Fruit fly (Drosophila melanogaster) whole organism, embryonic: ENCODE measurements around the gene SsRbeta.

Experiments
- Abd-B ChIP-seq: fragments of 200-800 bp; sonication (Bioruptor generic); optimal IDR thresholded peaks from 2 replicates; lab custom pipeline; 2018; ENCODE audit warnings: missing biosample characterization, mild to moderate bottlenecking, missing genetic modification characterization, moderate library complexity
- Blimp-1 ChIP-seq: fragments of 200-800 bp; sonication (Bioruptor generic); optimal IDR thresholded peaks from 3 replicates; lab custom pipeline; 2018; ENCODE audit warnings: missing biosample characterization, missing genetic modification characterization, mild to moderate bottlenecking, moderate library complexity, missing genetic modification reagents
- CG10147 ChIP-seq: fragments of 200-800 bp; sonication (Bioruptor generic); optimal IDR thresholded peaks from 2 replicates; lab custom pipeline; 2019; ENCODE audit warnings: missing biosample characterization, mild to moderate bottlenecking, missing genetic modification characterization, moderate library complexity
- CG12942 ChIP-seq: fragments of 200-800 bp; sonication (Bioruptor generic); optimal IDR thresholded peaks from 3 replicates; lab custom pipeline; 2016; ENCODE audit warnings: missing biosample characterization, missing genetic modification characterization
- CG14014 ChIP-seq: fragments of 200-800 bp; sonication (Bioruptor generic); IDR thresholded peaks from 2 replicates; pipeline ENCODE4 v1.3.6; 2022; ENCODE audit warnings: missing biosample characterization, missing genetic modification characterization
- CG1529 ChIP-seq: fragments of 200-800 bp; sonication (Bioruptor generic); optimal IDR thresholded peaks from 3 replicates; lab custom pipeline; 2018; ENCODE audit warnings: missing biosample characterization, missing genetic modification characterization
- CG17612 ChIP-seq: fragments of 200-800 bp; sonication (Bioruptor generic); IDR thresholded peaks from 2 replicates; pipeline ENCODE4 v1.3.6; 2022; ENCODE audit warnings: missing biosample characterization, missing genetic modification characterization
- CG18476 ChIP-seq: fragments of 200-800 bp; sonication (Bioruptor generic); optimal IDR thresholded peaks from 2 replicates; lab custom pipeline; 2016; ENCODE audit warnings: missing biosample characterization, mild to moderate bottlenecking, missing genetic modification characterization
- CG2199 ChIP-seq: fragments of 200-800 bp; sonication (Bioruptor generic); IDR thresholded peaks from 3 replicates; pipeline ENCODE4 v1.3.6; 2022; ENCODE audit warnings: missing biosample characterization, missing genetic modification characterization
- CG2712 ChIP-seq: fragments of 200-800 bp; optimal IDR thresholded peaks from 3 replicates; lab custom pipeline; 2019; ENCODE audit warnings: missing biosample characterization, mild to moderate bottlenecking, missing genetic modification characterization, moderate library complexity
- CG4707 ChIP-seq: fragments of 200-800 bp; sonication (Bioruptor generic); optimal IDR thresholded peaks from 2 replicates; lab custom pipeline; 2018; ENCODE audit warnings: missing biosample characterization, mild to moderate bottlenecking, missing genetic modification characterization, moderate library complexity
- CG7271 ChIP-seq: fragments of 200-800 bp; sonication (Bioruptor generic); optimal IDR thresholded peaks from 2 replicates; lab custom pipeline; 2018; ENCODE audit warnings: missing biosample characterization, mild to moderate bottlenecking, missing genetic modification characterization, moderate library complexity
- CG8290 ChIP-seq, 3 experiments: fragments of 200-800 bp; sonication (Bioruptor generic); optimal IDR thresholded peaks; 2 replicates each; lab custom pipeline; 2016 to 2019; ENCODE audit warnings: missing biosample characterization in 3 of 3, missing genetic modification characterization in 3 of 3, mild to moderate bottlenecking in 2 of 3, moderate library complexity in 1 of 3
- Dbx ChIP-seq: fragments of 200-800 bp; sonication (Bioruptor generic); IDR thresholded peaks from 3 replicates; pipeline ENCODE4 v1.3.6; 2022; ENCODE audit warnings: missing biosample characterization, missing genetic modification characterization
- Doc2 ChIP-seq: fragments of 200-800 bp; sonication (Bioruptor generic); IDR thresholded peaks from 2 replicates; pipeline ENCODE4 v1.3.6; 2022; ENCODE audit warnings: missing biosample characterization, missing genetic modification characterization
- HLH54F ChIP-seq: fragments of 200-800 bp; sonication (Bioruptor generic); optimal IDR thresholded peaks from 3 replicates; lab custom pipeline; 2016; ENCODE audit warnings: missing biosample characterization, missing genetic modification characterization
- HLHmδ ChIP-seq: fragments of 200-800 bp; sonication (Bioruptor generic); optimal IDR thresholded peaks from 2 replicates; lab custom pipeline; 2018; ENCODE audit warnings: missing biosample characterization, mild to moderate bottlenecking, missing genetic modification characterization, moderate library complexity
- Hmx ChIP-seq: fragments of 200-800 bp; sonication (Bioruptor generic); optimal IDR thresholded peaks from 2 replicates; lab custom pipeline; 2016; ENCODE audit warnings: missing biosample characterization, missing genetic modification characterization
- Mes4 ChIP-seq: fragments of 200-800 bp; sonication (Bioruptor generic); optimal IDR thresholded peaks from 2 replicates; lab custom pipeline; 2016; ENCODE audit warnings: missing biosample characterization, missing genetic modification characterization
- Nf-YB ChIP-seq: fragments of 200-800 bp; sonication (Bioruptor generic); optimal IDR thresholded peaks from 3 replicates; lab custom pipeline; 2019; ENCODE audit warnings: missing biosample characterization, mild to moderate bottlenecking, missing genetic modification characterization, moderate library complexity
- Optix ChIP-seq: fragments of 200-800 bp; sonication (Bioruptor generic); IDR thresholded peaks from 3 replicates; pipeline ENCODE4 v1.3.6; 2022; ENCODE audit warnings: missing biosample characterization, missing genetic modification characterization
- Rfx ChIP-seq: fragments of 200-800 bp; sonication (Bioruptor generic); IDR thresholded peaks from 2 replicates; pipeline ENCODE4 v1.3.6; 2022; ENCODE audit warnings: missing biosample characterization, missing genetic modification characterization
- Stat92E ChIP-seq, 3 experiments: fragments of >200 bp in 2 of 3; fragments of 200-800 bp in 1 of 3; sonication (Bioruptor generic) in 1 of 3; optimal IDR thresholded peaks; 2 replicates each; lab custom pipeline; 2017 to 2019; ENCODE audit warnings: missing biosample characterization in 3 of 3, missing genetic modification characterization in 3 of 3, mild to moderate bottlenecking in 1 of 3, moderate library complexity in 1 of 3
- TFAM ChIP-seq: fragments of 200-800 bp; sonication (Bioruptor generic); optimal IDR thresholded peaks from 2 replicates; lab custom pipeline; 2017; ENCODE audit warnings: missing biosample characterization, missing genetic modification characterization, inconsistent platforms
- Taf1 ChIP-seq: fragments of 200-800 bp; sonication (Bioruptor generic); IDR thresholded peaks from 2 replicates; pipeline ENCODE4 v1.3.6; 2022; ENCODE audit warnings: missing biosample characterization, missing genetic modification characterization
- Usf ChIP-seq: fragments of 200-800 bp; sonication (Bioruptor generic); optimal IDR thresholded peaks from 2 replicates; lab custom pipeline; 2017; ENCODE audit warnings: missing genotype, missing biosample characterization, missing genetic modification characterization
- ab ChIP-seq: fragments of 200-800 bp; sonication (Bioruptor generic); optimal IDR thresholded peaks from 2 replicates; lab custom pipeline; 2016; ENCODE audit warnings: missing biosample characterization, missing genetic modification characterization
- ato ChIP-seq: fragments of 200-800 bp; sonication (Bioruptor generic); IDR thresholded peaks from 2 replicates; pipeline ENCODE4 v1.3.6; 2022; ENCODE audit warnings: missing biosample characterization, missing genetic modification characterization; ENCODE audit not compliant: partially characterized antibody
- btn ChIP-seq: fragments of 200-800 bp; sonication (Bioruptor generic); optimal IDR thresholded peaks from 2 replicates; lab custom pipeline; 2016; ENCODE audit warnings: missing biosample characterization, missing genetic modification characterization
- cas ChIP-seq: fragments of 200-800 bp; sonication (Bioruptor generic); IDR thresholded peaks from 2 replicates; pipeline ENCODE4 v1.3.6; 2022; ENCODE audit warnings: missing biosample characterization, missing genetic modification characterization
- en ChIP-seq: fragments of 200-800 bp; sonication (Bioruptor generic); optimal IDR thresholded peaks from 2 replicates; lab custom pipeline; 2016; ENCODE audit warnings: missing biosample characterization, missing genetic modification characterization
- exex ChIP-seq: fragments of 200-800 bp; sonication (Bioruptor generic); optimal IDR thresholded peaks from 4 replicates; lab custom pipeline; 2018; ENCODE audit warnings: missing biosample characterization, mild to moderate bottlenecking, missing genetic modification characterization, moderate library complexity
- eyg ChIP-seq: fragments of 200-800 bp; sonication (Bioruptor generic); optimal IDR thresholded peaks from 3 replicates; lab custom pipeline; 2016; ENCODE audit warnings: missing biosample characterization, missing genetic modification characterization
- fd96Cb ChIP-seq: fragments of 200-800 bp; sonication (Bioruptor generic); optimal IDR thresholded peaks from 2 replicates; lab custom pipeline; 2018; ENCODE audit warnings: missing biosample characterization, mild to moderate bottlenecking, missing genetic modification characterization, moderate library complexity
- gcm2 ChIP-seq: fragments of 200-800 bp; sonication (Bioruptor generic); optimal IDR thresholded peaks from 2 replicates; lab custom pipeline; 2016; ENCODE audit warnings: missing biosample characterization, missing genetic modification characterization
- gem ChIP-seq: fragments of 200-800 bp; sonication (Bioruptor generic); optimal IDR thresholded peaks from 2 replicates; lab custom pipeline; 2019; ENCODE audit warnings: missing biosample characterization, mild to moderate bottlenecking, missing genetic modification characterization, moderate library complexity
- gfzf ChIP-seq: fragments of 200-800 bp; sonication (Bioruptor generic); optimal IDR thresholded peaks from 2 replicates; lab custom pipeline; 2016; ENCODE audit warnings: missing biosample characterization, mild to moderate bottlenecking, missing genetic modification characterization, moderate library complexity
- gsb-n ChIP-seq: fragments of 200-800 bp; sonication (Bioruptor generic); optimal IDR thresholded peaks from 3 replicates; lab custom pipeline; 2018; ENCODE audit warnings: missing biosample characterization, mild to moderate bottlenecking, missing genetic modification characterization
- klu ChIP-seq: fragments of 200-800 bp; sonication (Bioruptor generic); IDR thresholded peaks from 2 replicates; pipeline ENCODE4 v1.3.6; 2022; ENCODE audit warnings: missing biosample characterization, missing genetic modification characterization
- nerfin-1 ChIP-seq: fragments of 200-800 bp; sonication (Bioruptor generic); optimal IDR thresholded peaks from 3 replicates; lab custom pipeline; 2019; ENCODE audit warnings: missing biosample characterization, mild to moderate bottlenecking, missing genetic modification characterization, moderate library complexity
- pan ChIP-seq, 4 experiments: fragments of >200 bp in 3 of 4; fragments of 200-800 bp in 1 of 4; sonication (Bioruptor generic) in 1 of 4; optimal IDR thresholded peaks in 3 of 4; IDR thresholded peaks in 1 of 4; 2 replicates each; pipeline versions ENCODE4 v1.3.6 to Lab custom; 2017 to 2022; ENCODE audit warnings: missing biosample characterization in 2 of 4, missing genetic modification characterization in 2 of 4, mixed read lengths in 1 of 4
- pita ChIP-seq: fragments of 200-800 bp; sonication (Bioruptor generic); optimal IDR thresholded peaks from 2 replicates; lab custom pipeline; 2017; ENCODE audit warnings: missing biosample characterization, mild to moderate bottlenecking, missing genetic modification characterization
- pum ChIP-seq: fragments of 200-800 bp; sonication (Bioruptor generic); optimal IDR thresholded peaks from 2 replicates; lab custom pipeline; 2016; ENCODE audit warnings: missing biosample characterization, missing genetic modification characterization
- rib ChIP-seq: fragments of 200-800 bp; sonication (Bioruptor generic); IDR thresholded peaks from 2 replicates; pipeline ENCODE4 v1.3.6; 2022; ENCODE audit warnings: missing biosample characterization, missing genetic modification characterization
- sima ChIP-seq: fragments of 200-800 bp; sonication (Bioruptor generic); optimal IDR thresholded peaks from 2 replicates; lab custom pipeline; 2016; ENCODE audit warnings: missing biosample characterization, missing genetic modification characterization
- tap ChIP-seq: fragments of 200-800 bp; optimal IDR thresholded peaks from 3 replicates; lab custom pipeline; 2019; ENCODE audit warnings: missing biosample characterization, mild to moderate bottlenecking, missing genetic modification characterization, moderate library complexity
- twi ChIP-seq: fragments of 200-800 bp; optimal IDR thresholded peaks from 2 replicates; lab custom pipeline; 2019; ENCODE audit warnings: missing biosample characterization, mild to moderate bottlenecking, missing genetic modification characterization, moderate library complexity
- wor ChIP-seq: fragments of 200-800 bp; sonication (Bioruptor generic); IDR thresholded peaks from 2 replicates; pipeline ENCODE4 v1.3.6; 2022; ENCODE audit warnings: missing biosample characterization, missing genetic modification characterization
- zfh2 ChIP-seq: fragments of 200-800 bp; sonication (Bioruptor generic); optimal IDR thresholded peaks from 2 replicates; lab custom pipeline; 2016; ENCODE audit warnings: missing biosample characterization, missing genetic modification characterization

Gene SsRbeta

DNA sequence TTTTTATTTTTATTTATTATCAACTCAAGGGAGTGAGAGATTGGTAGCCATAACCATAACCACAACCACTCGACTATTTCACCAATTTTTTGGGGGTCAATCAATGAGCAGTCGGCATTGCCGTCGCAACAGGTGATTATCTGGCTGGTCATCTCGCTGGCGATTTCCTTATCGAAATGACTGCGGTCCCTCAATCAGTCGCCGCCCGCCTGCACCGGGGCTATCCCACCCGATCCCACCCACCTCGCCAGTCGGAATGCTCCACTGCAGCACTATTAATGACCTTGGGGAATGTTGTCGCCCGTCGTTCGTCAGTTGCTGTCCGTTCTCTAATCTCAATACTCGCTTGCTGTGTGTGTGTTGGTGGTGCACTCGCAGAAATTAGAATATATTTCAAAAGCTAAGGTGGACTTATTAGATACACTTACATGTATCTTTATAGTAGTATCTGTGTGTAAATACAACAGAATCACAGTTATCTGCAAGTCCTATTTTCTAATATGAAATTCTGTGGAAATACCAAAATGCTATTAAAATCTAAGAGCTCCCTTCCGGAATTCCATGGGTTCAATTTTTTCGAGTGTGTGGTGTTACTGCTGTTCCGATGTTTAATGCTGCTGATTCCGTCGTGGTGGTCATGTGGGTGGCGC lies 31.1 kb downstream of the SsRbeta start (continued):
- TF ChIP-seq cas (GFP tag; lab: Robert Waterston, UW), result no peak
- TF ChIP-seq gcm2, result no peak
- peak; percentile 42 for TF ChIP-seq Usf (GFP tag; lab: Kevin White, UChicago)
- no peak for TF ChIP-seq CG18476 (GFP tag; lab: Kevin White, UChicago)
- TF ChIP-seq Nf-YB, result peak; percentile 33
- TF ChIP-seq gem (tag; lab: Kevin White, UChicago), result peak; percentile 81
- TF ChIP-seq CG7271 (tag; lab: Kevin White, UChicago), result no peak
- TF ChIP-seq CG2712, result peak; percentile 56
- peak; percentile 10; the same call in 1 of the 3 replicates for TF ChIP-seq Optix (GFP tag; lab: Robert Waterston, UW)
- TF ChIP-seq CG10147, result peak; percentile 70
- TF ChIP-seq Taf1 (GFP tag; lab: Robert Waterston, UW), result no peak
- no peak for TF ChIP-seq en (GFP tag; lab: Kevin White, UChicago)
- peak; percentile 69 for TF ChIP-seq Rfx
- TF ChIP-seq CG14014 (GFP tag; lab: Robert Waterston, UW), result peak; percentile 43
- TF ChIP-seq ab (GFP tag; lab: Kevin White, UChicago), result no peak
- no peak for TF ChIP-seq CG4707
- TF ChIP-seq rib (GFP tag; lab: Robert Waterston, UW), result no peak; the same call in 1 of the 2 replicates
- no peak for TF ChIP-seq gsb-n
- TF ChIP-seq Dbx (GFP tag; lab: Robert Waterston, UW), result peak; percentile 54; the same call in 2 of the 3 replicates
- TF ChIP-seq sima (GFP tag; lab: Kevin White, UChicago), result no peak
- no peak for TF ChIP-seq wor (GFP tag; lab: Robert Waterston, UW)
- peak; percentile 62 for TF ChIP-seq HLH54F
- TF ChIP-seq ato (GFP tag; lab: Robert Waterston, UW), result no peak
- peak; percentile 58 for TF ChIP-seq zfh2 (GFP tag; lab: Kevin White, UChicago)
- no peak for TF ChIP-seq TFAM
- peak; percentile 60 for TF ChIP-seq pum (GFP tag; lab: Kevin White, UChicago)
- peak; percentile 48 for TF ChIP-seq tap (tag; lab: Kevin White, UChicago)
- TF ChIP-seq CG1529 (GFP tag; lab: Kevin White, UChicago), result peak; percentile 12
- no peak for TF ChIP-seq HLHmδ (GFP tag; lab: Kevin White, UChicago)
- no peak for TF ChIP-seq CG17612 (GFP tag; lab: Robert Waterston, UW)
- no peak for TF ChIP-seq CG2199
- TF ChIP-seq gfzf (GFP tag; lab: Kevin White, UChicago), result no peak
- no peak for TF ChIP-seq btn
- TF ChIP-seq pan (optimal IDR thresholded peaks at IDR 0.05; lab: Kevin White, UChicago), result no peak
- peak in 1 of 2 experiments; percentile 57 for TF ChIP-seq pan (GFP tag; optimal IDR thresholded peaks at IDR 0.05 in 1 of 2, IDR thresholded peaks at IDR 0.05 in 1 of 2)
- TF ChIP-seq pita, result no peak
- no peak for TF ChIP-seq CG8290 (GFP tag; optimal IDR thresholded peaks at IDR 0.05; lab: Kevin White, UChicago)
- TF ChIP-seq CG8290 (tag; optimal IDR thresholded peaks at IDR 0.05; lab: Kevin White, UChicago), result peak in 1 of 2 experiments; percentile 52
- peak; percentile 66 for TF ChIP-seq Abd-B (GFP tag; lab: Kevin White, UChicago)
- no peak for TF ChIP-seq Doc2
- peak; percentile 59 for TF ChIP-seq klu (GFP tag; lab: Robert Waterston, UW)
- peak; percentile 63 for TF ChIP-seq Blimp-1
- no peak for TF ChIP-seq exex
- TF ChIP-seq Mes4 (GFP tag; lab: Kevin White, UChicago), result peak; percentile 39
- peak; percentile 58 for TF ChIP-seq fd96Cb (tag; lab: Kevin White, UChicago)
- peak; percentile 35 for TF ChIP-seq CG12942 (GFP tag; lab: Kevin White, UChicago)
- TF ChIP-seq twi (tag; lab: Kevin White, UChicago), result peak; percentile 7
- peak; percentile 47 for TF ChIP-seq nerfin-1 (tag; lab: Kevin White, UChicago)
- TF ChIP-seq Hmx (GFP tag; lab: Kevin White, UChicago), result no peak
- TF ChIP-seq Stat92E (GFP tag; optimal IDR thresholded peaks at IDR 0.05; lab: Kevin White, UChicago), result no peak
- peak; percentile 61 for TF ChIP-seq eyg (GFP tag; lab: Kevin White, UChicago)
